Fruit fly (Drosophila melanogaster): ENCODE results near the gene CG33557.

dm6 chrX:10047961-10048360, 39.0 kb downstream of the CG33557 start:
- TF ChIP-seq psq (optimal IDR thresholded peaks at IDR 0.05) (no peak), ttk (optimal IDR thresholded peaks at IDR 0.05) (no peak), Myc (optimal IDR thresholded peaks at IDR 0.05) (no peak), Sin3A (optimal IDR thresholded peaks at IDR 0.05) (no peak)
